Worm (Caenorhabditis elegans) whole organism, L2 larva: ENCODE results near the gene chtl-1.
A peak's percentile ranks its signal among the peaks of the same experiment; 100 is the strongest.

Experiments
- C34F6.9 ChIP-seq: fragments of 150-350 bp; optimal IDR thresholded peaks from 2 replicates; lab custom pipeline; 2014; ENCODE audit warnings: missing biosample characterization, missing genetic modification characterization
- F13H6.1 ChIP-seq: sonication (generic microtip); optimal IDR thresholded peaks from 2 replicates; lab custom pipeline; 2016; ENCODE audit warnings: missing genetic modification characterization, missing compliant biosample characterization
- R02D3.7 ChIP-seq: fragments of 150-350 bp; optimal IDR thresholded peaks from 2 replicates; lab custom pipeline; 2014; ENCODE audit warnings: missing biosample characterization, missing genetic modification characterization
- Y55F3AM.14 ChIP-seq: fragments of 200-800 bp; sonication (Bioruptor generic); optimal IDR thresholded peaks from 2 replicates; lab custom pipeline; 2018; ENCODE audit warnings: mild to moderate bottlenecking, missing genetic modification characterization, missing compliant biosample characterization
- ZK546.5 ChIP-seq: sonication (generic microtip); optimal IDR thresholded peaks from 2 replicates; lab custom pipeline; 2017; ENCODE audit warnings: missing biosample characterization, missing genetic modification characterization
- aly-2 ChIP-seq: fragments of 150-350 bp; optimal IDR thresholded peaks from 2 replicates; lab custom pipeline; 2014; ENCODE audit warnings: missing biosample characterization, missing genetic modification characterization
- ama-1 ChIP-seq: fragments of 150-350 bp; optimal IDR thresholded peaks from 2 replicates; lab custom pipeline; 2018; ENCODE audit warnings: inconsistent platforms
- blmp-1 ChIP-seq: sonication (generic microtip); optimal IDR thresholded peaks from 2 replicates; lab custom pipeline; 2017; ENCODE audit warnings: missing genetic modification characterization, mild to moderate bottlenecking, missing compliant biosample characterization, antibody characterized with exemption, moderate library complexity; ENCODE audit not compliant: insufficient read depth
- ceh-16 ChIP-seq: fragments of 150-350 bp; optimal IDR thresholded peaks from 2 replicates; lab custom pipeline; 2014; ENCODE audit warnings: missing biosample characterization, missing genetic modification characterization
- crh-2 ChIP-seq: sonication (generic microtip); optimal IDR thresholded peaks from 2 replicates; lab custom pipeline; 2017; ENCODE audit warnings: missing biosample characterization, missing genetic modification characterization
- egl-27 ChIP-seq: sonication (generic microtip); optimal IDR thresholded peaks from 3 replicates; lab custom pipeline; 2017; ENCODE audit warnings: missing biosample characterization, missing genetic modification reagents, missing genetic modification characterization
- elt-1 ChIP-seq: fragments of 150-350 bp; optimal IDR thresholded peaks from 2 replicates; lab custom pipeline; 2014; ENCODE audit warnings: missing biosample characterization, missing genetic modification characterization
- elt-3 ChIP-seq: sonication (generic microtip); optimal IDR thresholded peaks from 2 replicates; lab custom pipeline; 2017; ENCODE audit warnings: missing biosample characterization, missing genetic modification characterization
- fos-1 ChIP-seq: fragments of 150-350 bp; optimal IDR thresholded peaks from 2 replicates; lab custom pipeline; 2014; ENCODE audit warnings: missing biosample characterization, missing genetic modification characterization
- gmeb-1 ChIP-seq: fragments of 150-350 bp; optimal IDR thresholded peaks from 2 replicates; lab custom pipeline; 2014; ENCODE audit warnings: missing biosample characterization, missing genetic modification characterization
- lin-11 ChIP-seq: fragments of 150-350 bp; sonication (generic microtip); optimal IDR thresholded peaks from 2 replicates; lab custom pipeline; 2014; ENCODE audit warnings: missing biosample characterization, missing genetic modification characterization, inconsistent platforms, mixed read lengths
- lin-13 ChIP-seq: fragments of 150-350 bp; optimal IDR thresholded peaks from 2 replicates; lab custom pipeline; 2014; ENCODE audit warnings: missing biosample characterization, missing genetic modification reagents, missing genetic modification characterization
- lin-39 ChIP-seq: fragments of 150-350 bp; optimal IDR thresholded peaks from 2 replicates; lab custom pipeline; 2014; ENCODE audit warnings: missing biosample characterization, missing genetic modification reagents, missing genetic modification characterization
- lsy-2 ChIP-seq, 2 experiments: fragments of 150-350 bp in 1 of 2; sonication (generic microtip) in 1 of 2; optimal IDR thresholded peaks; 2 replicates each; lab custom pipeline; 2014 to 2017; ENCODE audit warnings: missing biosample characterization in 2 of 2, missing genetic modification characterization in 2 of 2
- mab-5 ChIP-seq: fragments of 150-350 bp; optimal IDR thresholded peaks from 2 replicates; lab custom pipeline; 2014; ENCODE audit warnings: missing biosample characterization, missing genetic modification characterization
- mdl-1 ChIP-seq, 2 experiments: fragments of 150-350 bp in 1 of 2; sonication (generic microtip) in 1 of 2; optimal IDR thresholded peaks; 2 replicates each; lab custom pipeline; 2017; ENCODE audit warnings: missing biosample characterization in 2 of 2, missing genetic modification characterization in 2 of 2
- nhr-10 ChIP-seq: sonication (generic microtip); optimal IDR thresholded peaks from 2 replicates; lab custom pipeline; 2017; ENCODE audit warnings: missing biosample characterization, missing genetic modification characterization
- nhr-12 ChIP-seq: fragments of 150-350 bp; optimal IDR thresholded peaks from 2 replicates; lab custom pipeline; 2014; ENCODE audit warnings: missing biosample characterization, missing genetic modification characterization
- nhr-129 ChIP-seq: fragments of 150-350 bp; optimal IDR thresholded peaks from 2 replicates; lab custom pipeline; 2014; ENCODE audit warnings: missing biosample characterization, missing genetic modification characterization
- nhr-21 ChIP-seq: fragments of 150-350 bp; optimal IDR thresholded peaks from 2 replicates; lab custom pipeline; 2014; ENCODE audit warnings: missing biosample characterization, missing genetic modification characterization
- nhr-237 ChIP-seq: fragments of 150-350 bp; optimal IDR thresholded peaks from 2 replicates; lab custom pipeline; 2014; ENCODE audit warnings: missing biosample characterization, missing genetic modification characterization
- nhr-25 ChIP-seq: fragments of 150-350 bp; sonication (generic microtip); optimal IDR thresholded peaks from 3 replicates; lab custom pipeline; 2014; ENCODE audit warnings: missing biosample characterization, missing genetic modification characterization
- nhr-77 ChIP-seq: fragments of 150-350 bp; optimal IDR thresholded peaks from 2 replicates; lab custom pipeline; 2014; ENCODE audit warnings: missing biosample characterization, missing genetic modification characterization
- peb-1 ChIP-seq: fragments of 150-350 bp; optimal IDR thresholded peaks from 2 replicates; lab custom pipeline; 2014; ENCODE audit warnings: missing biosample characterization, missing genetic modification characterization
- sem-4 ChIP-seq: fragments of 150-350 bp; optimal IDR thresholded peaks from 2 replicates; lab custom pipeline; 2014; ENCODE audit warnings: missing biosample characterization, missing genetic modification reagents, missing genetic modification characterization
- sma-3 ChIP-seq: sonication (generic microtip); optimal IDR thresholded peaks from 2 replicates; lab custom pipeline; 2016; ENCODE audit warnings: missing genetic modification reagents, missing genetic modification characterization, missing compliant biosample characterization
- sma-9 ChIP-seq, 2 experiments: fragments of 150-350 bp in 1 of 2; sonication (generic microtip) in 1 of 2; optimal IDR thresholded peaks; 2 replicates each; lab custom pipeline; 2014 to 2016; ENCODE audit warnings: missing genetic modification characterization in 2 of 2, mild to moderate bottlenecking in 1 of 2, missing biosample characterization in 1 of 2, missing compliant biosample characterization in 1 of 2, missing genetic modification reagents in 1 of 2, moderate library complexity in 1 of 2
- snpc-4 ChIP-seq: fragments of 150-350 bp; optimal IDR thresholded peaks from 2 replicates; lab custom pipeline; 2014; ENCODE audit warnings: missing biosample characterization, missing genetic modification characterization
- unc-39 ChIP-seq: fragments of 150-350 bp; optimal IDR thresholded peaks from 2 replicates; lab custom pipeline; 2014; ENCODE audit warnings: missing biosample characterization, missing genetic modification characterization
- unc-55 ChIP-seq: fragments of 150-350 bp; sonication (generic microtip); optimal IDR thresholded peaks from 3 replicates; lab custom pipeline; 2014; ENCODE audit warnings: missing biosample characterization, missing genetic modification reagents, missing genetic modification characterization
- ztf-11 ChIP-seq: sonication (generic microtip); optimal IDR thresholded peaks from 2 replicates; lab custom pipeline; 2017; ENCODE audit warnings: missing biosample characterization, missing genetic modification characterization

The chtl-1 gene

DNA sequence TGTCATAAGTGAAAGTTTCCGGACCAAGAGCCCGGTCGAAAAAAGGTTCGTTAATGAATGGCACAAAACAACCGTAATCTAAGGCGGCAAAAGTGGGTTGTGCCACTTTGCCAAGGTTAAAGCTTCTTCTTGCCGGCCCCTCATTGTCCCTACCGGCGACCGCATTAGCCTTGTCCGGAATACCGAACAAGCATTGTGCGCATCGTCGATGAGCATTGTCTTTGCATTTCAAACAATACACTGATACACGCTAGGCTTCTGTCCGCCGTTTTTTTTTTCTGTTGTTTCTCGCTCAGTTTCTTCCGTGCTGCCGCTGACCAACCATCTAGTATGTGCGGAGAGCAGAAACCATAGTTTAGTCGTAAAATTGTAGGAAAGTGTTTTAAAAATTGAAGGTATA is 33.2 kb upstream of the chtl-1 start, which contains the start of gene C03F11.2:
Gene C03F11.2 (minus strand): TSS at position 101 of the 400 bp plus-strand sequence.
- TF ChIP-seq elt-3 (tag; lab: Kevin White, UChicago) (no peak), lsy-2 (tag; optimal IDR thresholded peaks at IDR 0.05; lab: Kevin White, UChicago) (no peak), R02D3.7 (tag; lab: Kevin White, UChicago) (no peak), nhr-21 (tag; lab: Kevin White, UChicago) (no peak), ZK546.5 (no peak), blmp-1 (tag; lab: Kevin White, UChicago) (no peak), nhr-10 (no peak), lin-13 (GFP tag; lab: Kevin White, UChicago) (no peak), lin-39 (no peak), sma-9 (GFP tag; optimal IDR thresholded peaks at IDR 0.05; lab: Kevin White, UChicago) (no peak), sma-9 (tag; optimal IDR thresholded peaks at IDR 0.05; lab: Kevin White, UChicago) (no peak), egl-27 (tag; lab: Kevin White, UChicago) (no peak), ceh-16 (tag; lab: Kevin White, UChicago) (no peak), ama-1 (lab: Kevin White, UChicago) (no peak), C34F6.9 (tag; lab: Kevin White, UChicago) (no peak), crh-2 (no peak), nhr-237 (tag; lab: Kevin White, UChicago) (no peak), mdl-1 (tag; optimal IDR thresholded peaks at IDR 0.05; lab: Kevin White, UChicago) (no peak), unc-55 (GFP tag; lab: Kevin White, UChicago) (no peak), nhr-25 (tag; lab: Kevin White, UChicago) (no peak)

DNA sequence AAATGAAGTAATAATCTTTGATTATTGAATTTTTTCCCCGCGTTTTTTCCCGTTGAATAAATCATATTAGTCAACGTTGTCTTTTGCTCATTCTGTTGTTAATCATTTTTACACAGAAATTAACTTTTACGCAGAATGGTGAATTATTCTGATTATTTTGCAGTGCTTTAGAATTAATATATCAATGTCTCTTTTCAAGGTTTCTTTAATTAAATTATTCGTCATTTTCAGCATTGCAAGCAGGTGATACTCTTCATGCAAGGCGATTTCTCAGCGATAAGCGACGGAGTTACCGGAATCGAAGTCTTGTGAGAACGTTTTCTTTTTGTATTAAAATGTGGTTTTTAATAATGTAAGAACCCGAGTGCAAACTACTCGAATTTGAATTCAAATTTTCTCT is 23.5 kb upstream of the chtl-1 start:
- TF ChIP-seq ztf-11 (tag; lab: Kevin White, UChicago): no peak
- TF ChIP-seq lin-11 (tag; lab: Kevin White, UChicago): no peak
- no peak for TF ChIP-seq sma-3 (GFP tag; lab: Kevin White, UChicago)
- TF ChIP-seq C34F6.9 (tag; lab: Kevin White, UChicago): peak; percentile 18
- peak; percentile 66 for TF ChIP-seq nhr-21 (tag; lab: Kevin White, UChicago)
- no peak for TF ChIP-seq elt-1 (tag; lab: Kevin White, UChicago)
- no peak for TF ChIP-seq ama-1 (lab: Kevin White, UChicago)

DNA sequence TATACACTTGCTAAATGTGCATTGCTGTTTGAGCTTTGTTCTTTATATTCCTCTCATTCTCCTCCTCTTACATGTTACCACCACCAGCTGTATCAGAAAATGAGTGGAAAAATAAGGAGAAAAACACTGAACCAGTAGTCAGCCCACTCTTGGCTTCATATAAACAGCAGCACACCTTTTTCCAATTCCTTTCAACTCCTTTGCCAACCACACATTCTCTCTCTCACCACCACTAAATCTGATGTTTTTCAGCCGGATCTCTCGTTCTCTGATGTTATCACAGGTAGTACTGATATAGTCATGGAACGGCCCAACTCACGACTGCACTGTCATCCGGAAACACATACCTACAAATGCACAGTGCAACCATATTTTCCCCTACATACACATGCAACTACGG is 22.4 kb upstream of the chtl-1 start, which contains the start of gene kcnl-3:
Gene kcnl-3 (plus strand): TSS at position 301 of the 400 bp plus-strand sequence.
- TF ChIP-seq elt-3 (tag; lab: Kevin White, UChicago) (no peak), aly-2 (tag; lab: Kevin White, UChicago) (no peak), ceh-16 (tag; lab: Kevin White, UChicago) (no peak), snpc-4 (tag; lab: Kevin White, UChicago) (no peak), nhr-77 (tag; lab: Kevin White, UChicago) (no peak), mdl-1 (tag; optimal IDR thresholded peaks at IDR 0.05; lab: Kevin White, UChicago) (no peak), nhr-12 (tag; lab: Kevin White, UChicago) (no peak), F13H6.1 (tag; lab: Kevin White, UChicago) (no peak), lin-11 (tag; lab: Kevin White, UChicago) (no peak), ztf-11 (tag; lab: Kevin White, UChicago) (no peak), unc-39 (no peak), sem-4 (tag; lab: Kevin White, UChicago) (no peak), mab-5 (tag; lab: Kevin White, UChicago) (no peak), gmeb-1 (no peak), ZK546.5 (no peak), R02D3.7 (tag; lab: Kevin White, UChicago) (no peak), nhr-25 (tag; lab: Kevin White, UChicago) (no peak), Y55F3AM.14 (no peak), peb-1 (no peak)

DNA sequence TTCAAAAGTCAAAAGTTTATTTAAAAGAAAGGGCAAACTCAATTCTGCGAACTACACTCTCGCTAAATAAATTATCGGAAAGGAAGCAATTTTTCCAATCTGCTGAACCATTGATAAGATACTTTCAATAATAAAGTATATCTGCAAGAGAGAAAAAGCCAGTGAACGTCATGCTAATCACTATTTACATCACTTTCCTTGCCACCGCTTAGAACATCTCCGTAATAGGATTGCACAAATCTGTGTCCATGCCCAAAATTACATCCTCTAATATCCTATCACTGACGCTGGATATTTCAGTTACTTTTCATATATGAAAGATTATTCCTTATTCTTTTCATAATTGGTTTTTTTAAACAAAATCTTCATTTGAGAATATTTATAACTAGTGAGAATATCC is 18.7 kb upstream of the chtl-1 start:
- TF ChIP-seq fos-1 (tag; lab: Kevin White, UChicago) (no peak), unc-55 (GFP tag; lab: Kevin White, UChicago) (no peak), F13H6.1 (tag; lab: Kevin White, UChicago) (no peak), unc-39 (no peak), nhr-10 (no peak), nhr-129 (tag; lab: Kevin White, UChicago) (no peak)
